In genomic region chr3L:12789875-12790373, dm6 we compare ENCODE assay signal across 1 fruit fly cellular context.
A peak's percentile ranks its signal among the peaks of the same experiment; 100 is the strongest.
TF ChIP-seq lines count a peak whose summit lies in the region.

TSS of gene CG42709 (plus strand) at chr3L:12790192.

TF ChIP-seq in whole organism, embryonic, 481 proteins besides CTCF, POLR2A, EP300 and RAD21 (continued from another document):
- TF ChIP-seq sug (tag; optimal IDR thresholded peaks at IDR 0.05; lab: Kevin White, UChicago) (peak; percentile 11), CG4424 (GFP tag; optimal IDR thresholded peaks at IDR 0.05; lab: Kevin White, UChicago) (no peak), Hmr (GFP tag; optimal IDR thresholded peaks at IDR 0.05; lab: Kevin White, UChicago) (no peak), CG6854 (GFP tag; optimal IDR thresholded peaks at IDR 0.05; lab: Kevin White, UChicago) (no peak), eve (GFP tag; optimal IDR thresholded peaks at IDR 0.05; lab: Kevin White, UChicago) (no peak), Gsc (GFP tag; IDR thresholded peaks at IDR 0.05; lab: Robert Waterston, UW) (no peak), hth (optimal IDR thresholded peaks at IDR 0.05; lab: Kevin White, UChicago) (no peak), Drgx (GFP tag; IDR thresholded peaks at IDR 0.05; lab: Robert Waterston, UW) (peak; percentile 31; the same call in 1 of the 2 replicates), CG15696 (tag; optimal IDR thresholded peaks at IDR 0.05; lab: Kevin White, UChicago) (no peak), Oli (tag; optimal IDR thresholded peaks at IDR 0.05; lab: Kevin White, UChicago) (no peak), crc (GFP tag; optimal IDR thresholded peaks at IDR 0.05; lab: Kevin White, UChicago) (no peak), Sox102F (GFP tag; optimal IDR thresholded peaks at IDR 0.05; lab: Kevin White, UChicago) (no peak), CG2129 (GFP tag; IDR thresholded peaks at IDR 0.05; lab: Robert Waterston, UW; ENCODE audit: partially characterized antibody) (no peak), B-H1 (GFP tag; IDR thresholded peaks at IDR 0.05; lab: Robert Waterston, UW) (no peak), Bgb (GFP tag; IDR thresholded peaks at IDR 0.05; lab: Robert Waterston, UW; ENCODE audit: partially characterized antibody) (peak; percentile 24; the same call in 1 of the 2 replicates), Fer3 (tag; optimal IDR thresholded peaks at IDR 0.05; lab: Kevin White, UChicago) (no peak), CG10147 (GFP tag; optimal IDR thresholded peaks at IDR 0.05; lab: Kevin White, UChicago) (no peak), chm (GFP tag; IDR thresholded peaks at IDR 0.05; lab: Robert Waterston, UW) (no peak), schlank (tag; optimal IDR thresholded peaks at IDR 0.05; lab: Kevin White, UChicago) (no peak), CG14441 (GFP tag; IDR thresholded peaks at IDR 0.05; lab: Robert Waterston, UW) (0 out of 2 replicates have a peak, but pooled peaks have one; percentile 14), CG8478 (optimal IDR thresholded peaks at IDR 0.05; lab: Kevin White, UChicago) (no peak), cwo (GFP tag; optimal IDR thresholded peaks at IDR 0.05; lab: Kevin White, UChicago) (no peak), ap (GFP tag; IDR thresholded peaks at IDR 0.05; lab: Robert Waterston, UW) (no peak), Myb (GFP tag; optimal IDR thresholded peaks at IDR 0.05; lab: Kevin White, UChicago) (no peak), CG14860 (GFP tag; IDR thresholded peaks at IDR 0.05; lab: Robert Waterston, UW; ENCODE audit: partially characterized antibody) (no peak), NC2α (GFP tag; optimal IDR thresholded peaks at IDR 0.05; lab: Kevin White, UChicago) (no peak), Dfd (GFP tag; optimal IDR thresholded peaks at IDR 0.05; lab: Kevin White, UChicago) (no peak), Rx (GFP tag; IDR thresholded peaks at IDR 0.05; lab: Robert Waterston, UW) (no peak), ftz-f1 (GFP tag; optimal IDR thresholded peaks at IDR 0.05; lab: Kevin White, UChicago) (no peak), Ssrp (tag; optimal IDR thresholded peaks at IDR 0.05; lab: Kevin White, UChicago) (no peak), nerfin-1 (tag; optimal IDR thresholded peaks at IDR 0.05; lab: Kevin White, UChicago) (no peak), pros (GFP tag; optimal IDR thresholded peaks at IDR 0.05; lab: Kevin White, UChicago) (no peak), fd64A (GFP tag; optimal IDR thresholded peaks at IDR 0.05; lab: Kevin White, UChicago) (no peak), CG5953 (GFP tag; IDR thresholded peaks at IDR 0.05; lab: Robert Waterston, UW) (no peak), lbe (GFP tag; optimal IDR thresholded peaks at IDR 0.05; lab: Kevin White, UChicago) (peak; percentile 62), Sin3A (optimal IDR thresholded peaks at IDR 0.05; lab: Kevin White, UChicago) (no peak), CG13775 (GFP tag; optimal IDR thresholded peaks at IDR 0.05; lab: Kevin White, UChicago) (no peak), exex (tag; optimal IDR thresholded peaks at IDR 0.05; lab: Kevin White, UChicago) (peak; percentile 61), HmgZ (tag; optimal IDR thresholded peaks at IDR 0.05; lab: Kevin White, UChicago) (no peak), CG2116 (GFP tag; optimal IDR thresholded peaks at IDR 0.05; lab: Kevin White, UChicago) (no peak), pita (GFP tag; optimal IDR thresholded peaks at IDR 0.05; lab: Kevin White, UChicago) (no peak), sens (GFP tag; lab: Kevin White, UChicago) (no peak), Sox100B (GFP tag; optimal IDR thresholded peaks at IDR 0.05; lab: Kevin White, UChicago) (no peak), CG31365 (tag; optimal IDR thresholded peaks at IDR 0.05; lab: Kevin White, UChicago) (no peak), Awh (GFP tag; IDR thresholded peaks at IDR 0.05; lab: Robert Waterston, UW) (no peak), CG12155 (GFP tag; optimal IDR thresholded peaks at IDR 0.05; lab: Kevin White, UChicago) (no peak), ab (GFP tag; optimal IDR thresholded peaks at IDR 0.05; lab: Kevin White, UChicago) (no peak), CG11085 (GFP tag; IDR thresholded peaks at IDR 0.05; lab: Robert Waterston, UW) (no peak), CG34376 (GFP tag; optimal IDR thresholded peaks at IDR 0.05; lab: Kevin White, UChicago) (peak; percentile 21), CG7786 (GFP tag; optimal IDR thresholded peaks at IDR 0.05; lab: Kevin White, UChicago) (no peak), CG4282 (GFP tag; optimal IDR thresholded peaks at IDR 0.05; lab: Kevin White, UChicago) (no peak), Dll (GFP tag; IDR thresholded peaks at IDR 0.05; lab: Robert Waterston, UW; ENCODE audit: partially characterized antibody) (peak; percentile 21; the same call in 1 of the 4 replicates), Dbx (GFP tag; IDR thresholded peaks at IDR 0.05; lab: Robert Waterston, UW) (no peak), chinmo (GFP tag; IDR thresholded peaks at IDR 0.05; lab: Robert Waterston, UW; ENCODE audit: partially characterized antibody) (0 out of 4 replicates have a peak, but pooled peaks have one; percentile 45), ATbp (GFP tag; optimal IDR thresholded peaks at IDR 0.05; lab: Kevin White, UChicago) (no peak), CG2199 (GFP tag; IDR thresholded peaks at IDR 0.05; lab: Robert Waterston, UW) (0 out of 3 replicates have a peak, but pooled peaks have one; percentile 32), slbo (GFP tag; IDR thresholded peaks at IDR 0.05; lab: Robert Waterston, UW) (no peak), sima (GFP tag; optimal IDR thresholded peaks at IDR 0.05; lab: Kevin White, UChicago) (no peak), CG10959 (GFP tag; IDR thresholded peaks at IDR 0.05; lab: Robert Waterston, UW) (no peak), E2f2 (GFP tag; IDR thresholded peaks at IDR 0.05; lab: Robert Waterston, UW) (no peak), usp (GFP tag; optimal IDR thresholded peaks at IDR 0.05; lab: Kevin White, UChicago) (no peak), Blimp-1 (GFP tag; optimal IDR thresholded peaks at IDR 0.05; lab: Kevin White, UChicago) (peak; percentile 53), jing (GFP tag; optimal IDR thresholded peaks at IDR 0.05; lab: Kevin White, UChicago) (no peak), CG8089 (GFP tag; optimal IDR thresholded peaks at IDR 0.05; lab: Kevin White, UChicago) (no peak), CG10543 (GFP tag; optimal IDR thresholded peaks at IDR 0.05; lab: Kevin White, UChicago) (no peak), CG12299 (tag; optimal IDR thresholded peaks at IDR 0.05; lab: Kevin White, UChicago) (no peak), mirr (GFP tag; optimal IDR thresholded peaks at IDR 0.05; lab: Kevin White, UChicago) (no peak), Opbp (GFP tag; IDR thresholded peaks at IDR 0.05; lab: Robert Waterston, UW; ENCODE audit: partially characterized antibody) (no peak), jumu (GFP tag; optimal IDR thresholded peaks at IDR 0.05; lab: Kevin White, UChicago) (no peak), Meics (GFP tag; optimal IDR thresholded peaks at IDR 0.05; lab: Kevin White, UChicago) (no peak)
